6 fruit fly cellular contexts compared by ENCODE assay signal in the genomic region with DNA sequence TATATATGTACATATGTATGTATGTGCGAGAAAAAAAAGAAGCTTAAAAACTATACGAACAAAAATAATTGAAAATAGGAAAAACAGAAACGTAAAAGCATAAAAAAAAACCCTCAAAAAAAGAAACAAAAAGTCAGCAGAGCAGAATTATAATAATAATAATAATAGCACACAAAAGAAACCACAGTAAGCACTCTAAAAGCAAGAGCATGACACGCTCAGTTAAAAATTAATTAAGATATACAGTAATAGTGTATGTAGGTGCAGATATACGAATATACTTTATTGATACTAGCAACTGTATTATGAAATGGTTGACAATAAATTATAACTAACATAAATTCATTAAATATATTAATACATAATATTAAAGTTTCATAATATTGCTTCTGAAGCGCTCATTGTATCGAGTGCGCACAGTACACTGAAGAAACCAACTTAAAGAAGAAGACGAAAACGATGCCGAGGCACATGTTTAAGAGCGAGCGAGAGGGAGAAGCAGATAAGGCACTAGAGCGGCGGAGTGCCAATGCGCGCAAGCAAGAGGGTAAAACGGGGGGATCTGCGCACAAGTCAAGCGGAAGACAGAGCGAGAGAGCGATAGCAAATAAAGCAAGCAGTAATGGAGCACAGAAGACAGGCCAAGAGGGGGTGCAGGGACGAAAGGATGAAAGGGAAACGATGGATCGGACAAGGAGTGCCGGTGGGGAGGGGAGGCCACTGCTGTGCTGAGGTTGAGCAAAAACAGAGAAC.
TF ChIP-seq lines count a peak whose summit lies in the region.

No protein-coding gene starts in this region.

- peak; percentile 24 for TF ChIP-seq CTCF in whole organism, embryonic (GFP tag; optimal IDR thresholded peaks at IDR 0.05; lab: Kevin White, UChicago)

TF ChIP-seq in Kc167, 6 proteins besides CTCF, POLR2A, EP300 and RAD21:
- no peak for TF ChIP-seq ttk (optimal IDR thresholded peaks at IDR 0.05; lab: Kevin White, UChicago)
- TF ChIP-seq psq (optimal IDR thresholded peaks at IDR 0.05; lab: Kevin White, UChicago): peak; percentile 94
TF ChIP-seq in Kc167: peak in this region for 1.

TF ChIP-seq in whole organism, adult, 20 proteins besides CTCF, POLR2A, EP300 and RAD21 (continues in another document):
- TF ChIP-seq CG14711 (tag; optimal IDR thresholded peaks at IDR 0.05; lab: Kevin White, UChicago): peak; percentile 92
- peak; percentile 56 for TF ChIP-seq Crg-1 (GFP tag; optimal IDR thresholded peaks at IDR 0.05; lab: Kevin White, UChicago)
- peak; percentile 87 for TF ChIP-seq tj (GFP tag; optimal IDR thresholded peaks at IDR 0.05; lab: Kevin White, UChicago)
- TF ChIP-seq pad (GFP tag; optimal IDR thresholded peaks at IDR 0.05; lab: Kevin White, UChicago): peak; percentile 66
- no peak for TF ChIP-seq Clk (GFP tag; optimal IDR thresholded peaks at IDR 0.05; lab: Kevin White, UChicago)
- no peak for TF ChIP-seq Hr96 (GFP tag; optimal IDR thresholded peaks at IDR 0.05; lab: Kevin White, UChicago)
- peak; percentile 81 for TF ChIP-seq CG33017 (tag; optimal IDR thresholded peaks at IDR 0.05; lab: Kevin White, UChicago)
- no peak for TF ChIP-seq toe (GFP tag; optimal IDR thresholded peaks at IDR 0.05; lab: Kevin White, UChicago)
- TF ChIP-seq CG5204 (GFP tag; optimal IDR thresholded peaks at IDR 0.05; lab: Kevin White, UChicago): peak; percentile 36
- no peak for TF ChIP-seq kay (GFP tag; lab: Kevin White, UChicago; ENCODE audit: borderline replicate concordance)
- peak; percentile 97 for TF ChIP-seq CG7101 (tag; optimal IDR thresholded peaks at IDR 0.05; lab: Kevin White, UChicago)
- peak; percentile 76 for TF ChIP-seq ovo (GFP tag; optimal IDR thresholded peaks at IDR 0.05; lab: Kevin White, UChicago)
- TF ChIP-seq bab1 (GFP tag; optimal IDR thresholded peaks at IDR 0.05; lab: Kevin White, UChicago): peak; percentile 92
- peak; percentile 92 for TF ChIP-seq CG11617 (GFP tag; optimal IDR thresholded peaks at IDR 0.05; lab: Kevin White, UChicago)
- no peak for TF ChIP-seq cnc (optimal IDR thresholded peaks at IDR 0.05; lab: Kevin White, UChicago)
- peak; percentile 64 for TF ChIP-seq cic (GFP tag; optimal IDR thresholded peaks at IDR 0.05; lab: Kevin White, UChicago)

TF ChIP-seq in whole organism, embryonic, 481 proteins besides CTCF, POLR2A, EP300 and RAD21 (continues in another document):
- no peak for TF ChIP-seq h (optimal IDR thresholded peaks at IDR 0.05; lab: Kevin White, UChicago)
- TF ChIP-seq Nf-YA (GFP tag; IDR thresholded peaks at IDR 0.05; lab: Robert Waterston, UW): peak; percentile 70
- peak; percentile 96 for TF ChIP-seq CG13424 (tag; optimal IDR thresholded peaks at IDR 0.05; lab: Kevin White, UChicago)
- peak in 1 of 2 experiments; percentile 65 for TF ChIP-seq Hr78 (GFP tag; optimal IDR thresholded peaks at IDR 0.05; lab: Kevin White, UChicago)
- peak; percentile 87 for TF ChIP-seq CG11093 (GFP tag; IDR thresholded peaks at IDR 0.05; lab: Robert Waterston, UW)
- no peak for TF ChIP-seq pnt (GFP tag; optimal IDR thresholded peaks at IDR 0.05; lab: Kevin White, UChicago)
- no peak for TF ChIP-seq sc (optimal IDR thresholded peaks at IDR 0.05; lab: Kevin White, UChicago)
- peak; percentile 56 for TF ChIP-seq sc (GFP tag; optimal IDR thresholded peaks at IDR 0.05; lab: Kevin White, UChicago)
- TF ChIP-seq CG11696 (GFP tag; IDR thresholded peaks at IDR 0.05; lab: Robert Waterston, UW): no peak
- no peak for TF ChIP-seq pho (GFP tag; optimal IDR thresholded peaks at IDR 0.05; lab: Kevin White, UChicago)
- TF ChIP-seq bsh (GFP tag; optimal IDR thresholded peaks at IDR 0.05; lab: Kevin White, UChicago): peak; percentile 75 to 88
- TF ChIP-seq Vsx1 (GFP tag; optimal IDR thresholded peaks at IDR 0.05; lab: Kevin White, UChicago): peak; percentile 69
- TF ChIP-seq Kr (GFP tag; optimal IDR thresholded peaks at IDR 0.05; lab: Kevin White, UChicago): no peak
- TF ChIP-seq CG17186 (GFP tag; optimal IDR thresholded peaks at IDR 0.05; lab: Kevin White, UChicago): no peak
- peak; percentile 55; the same call in 1 of the 2 replicates for TF ChIP-seq toy (GFP tag; IDR thresholded peaks at IDR 0.05; lab: Robert Waterston, UW)
- peak; percentile 60 for TF ChIP-seq CG12104 (GFP tag; optimal IDR thresholded peaks at IDR 0.05; lab: Kevin White, UChicago)

TF ChIP-seq in whole organism, prepupa, 60 proteins besides CTCF, POLR2A, EP300 and RAD21 (continues in another document):
- peak; percentile 54 for TF ChIP-seq CG6854 (GFP tag; optimal IDR thresholded peaks at IDR 0.05; lab: Kevin White, UChicago)
- peak; percentile 90 for TF ChIP-seq CG11762 (GFP tag; optimal IDR thresholded peaks at IDR 0.05; lab: Kevin White, UChicago; ENCODE audit: insufficient read depth)
- peak; percentile 74 for TF ChIP-seq CG4318 (GFP tag; optimal IDR thresholded peaks at IDR 0.05; lab: Kevin White, UChicago)
- TF ChIP-seq Met (GFP tag; optimal IDR thresholded peaks at IDR 0.05; lab: Kevin White, UChicago): peak; percentile 51
- peak; percentile 69 for TF ChIP-seq pdm3 (GFP tag; optimal IDR thresholded peaks at IDR 0.05; lab: Kevin White, UChicago)
- peak; percentile 90 for TF ChIP-seq Lpt (GFP tag; optimal IDR thresholded peaks at IDR 0.05; lab: Kevin White, UChicago)
- peak; percentile 17 for TF ChIP-seq Hr39 (GFP tag; optimal IDR thresholded peaks at IDR 0.05; lab: Kevin White, UChicago)
- TF ChIP-seq CG8319 (GFP tag; optimal IDR thresholded peaks at IDR 0.05; lab: Kevin White, UChicago): peak; percentile 46
- TF ChIP-seq Hr4 (GFP tag; optimal IDR thresholded peaks at IDR 0.05; lab: Kevin White, UChicago): peak; percentile 69
- peak; percentile 62 for TF ChIP-seq Smox (GFP tag; optimal IDR thresholded peaks at IDR 0.05; lab: Kevin White, UChicago)
- peak; percentile 85 for TF ChIP-seq net (GFP tag; optimal IDR thresholded peaks at IDR 0.05; lab: Kevin White, UChicago)
- TF ChIP-seq CG32006 (GFP tag; optimal IDR thresholded peaks at IDR 0.05; lab: Kevin White, UChicago): peak; percentile 88
- TF ChIP-seq Sox14 (GFP tag; optimal IDR thresholded peaks at IDR 0.05; lab: Kevin White, UChicago): no peak
- peak; percentile 91 for TF ChIP-seq eg (GFP tag; IDR thresholded peaks at IDR 0.05; lab: Robert Waterston, UW)
- peak; percentile 9 for TF ChIP-seq Ets21C (GFP tag; optimal IDR thresholded peaks at IDR 0.05; lab: Kevin White, UChicago)
- peak; percentile 88 for TF ChIP-seq OdsH (GFP tag; optimal IDR thresholded peaks at IDR 0.05; lab: Kevin White, UChicago)

TF ChIP-seq in whole organism, pupa, 21 proteins besides CTCF, POLR2A, EP300 and RAD21 (continues in another document):
- TF ChIP-seq Pif1B (GFP tag; optimal IDR thresholded peaks at IDR 0.05; lab: Kevin White, UChicago): peak; percentile 44
- TF ChIP-seq fd96Ca (GFP tag; IDR thresholded peaks at IDR 0.05; lab: Robert Waterston, UW): peak; percentile 95
- peak; percentile 82 for TF ChIP-seq CG17806 (tag; optimal IDR thresholded peaks at IDR 0.05; lab: Kevin White, UChicago)
- TF ChIP-seq CG34367 (tag; optimal IDR thresholded peaks at IDR 0.05; lab: Kevin White, UChicago): peak; percentile 87
- peak; percentile 78 for TF ChIP-seq D1 (tag; optimal IDR thresholded peaks at IDR 0.05; lab: Kevin White, UChicago)
- peak; percentile 73 for TF ChIP-seq CG8301 (tag; optimal IDR thresholded peaks at IDR 0.05; lab: Kevin White, UChicago)
- peak; percentile 96 for TF ChIP-seq CG12605 (GFP tag; IDR thresholded peaks at IDR 0.05; lab: Robert Waterston, UW)
- peak; percentile 74 for TF ChIP-seq EcR (GFP tag; optimal IDR thresholded peaks at IDR 0.05; lab: Kevin White, UChicago)
- peak; percentile 86 for TF ChIP-seq CG4496 (GFP tag; IDR thresholded peaks at IDR 0.05; lab: Robert Waterston, UW)
- TF ChIP-seq CG14655 (GFP tag; optimal IDR thresholded peaks at IDR 0.05; lab: Kevin White, UChicago): peak; percentile 86
- TF ChIP-seq Ets98B (GFP tag; IDR thresholded peaks at IDR 0.05; lab: Robert Waterston, UW): peak; percentile 69
- TF ChIP-seq CG32121 (GFP tag; IDR thresholded peaks at IDR 0.05; lab: Robert Waterston, UW): peak; percentile 77
- TF ChIP-seq Pif1A (GFP tag; optimal IDR thresholded peaks at IDR 0.05; lab: Kevin White, UChicago): peak; percentile 59
- TF ChIP-seq Snoo (tag; optimal IDR thresholded peaks at IDR 0.05; lab: Kevin White, UChicago): peak; percentile 75
- TF ChIP-seq CG9948 (tag; optimal IDR thresholded peaks at IDR 0.05; lab: Kevin White, UChicago): peak; percentile 88
- TF ChIP-seq CG15710 (tag; optimal IDR thresholded peaks at IDR 0.05; lab: Kevin White, UChicago): peak; percentile 90
- peak; percentile 86 for TF ChIP-seq gl (tag; optimal IDR thresholded peaks at IDR 0.05; lab: Kevin White, UChicago)
- peak; percentile 38; the same call in 1 of the 2 replicates for TF ChIP-seq rn (GFP tag; IDR thresholded peaks at IDR 0.05; lab: Robert Waterston, UW)

TF ChIP-seq in whole organism, wandering third instar larva, 38 proteins besides CTCF, POLR2A, EP300 and RAD21 (continues in another document):
- TF ChIP-seq dsf (GFP tag; optimal IDR thresholded peaks at IDR 0.05; lab: Kevin White, UChicago; ENCODE audit: borderline replicate concordance): no peak
- TF ChIP-seq Dif (GFP tag; optimal IDR thresholded peaks at IDR 0.05; lab: Kevin White, UChicago; ENCODE audit: partially characterized antibody): peak; percentile 87
- TF ChIP-seq psq (GFP tag; optimal IDR thresholded peaks at IDR 0.05; lab: Kevin White, UChicago): peak; percentile 99
- TF ChIP-seq dl (GFP tag; optimal IDR thresholded peaks at IDR 0.05; lab: Kevin White, UChicago; ENCODE audit: insufficient read depth in 1 of 2, partially characterized antibody in 2 of 2): peak; percentile 67 to 83
- no peak for TF ChIP-seq Myc (optimal IDR thresholded peaks at IDR 0.05; lab: Kevin White, UChicago)
- peak; percentile 80 for TF ChIP-seq OdsH (GFP tag; optimal IDR thresholded peaks at IDR 0.05; lab: Kevin White, UChicago)
- peak; percentile 99 for TF ChIP-seq jim (GFP tag; optimal IDR thresholded peaks at IDR 0.05; lab: Kevin White, UChicago)
- TF ChIP-seq Hr83 (GFP tag; optimal IDR thresholded peaks at IDR 0.05; lab: Kevin White, UChicago; ENCODE audit: poor library complexity, severe bottlenecking): peak; percentile 95
- TF ChIP-seq h (GFP tag; optimal IDR thresholded peaks at IDR 0.05; lab: Kevin White, UChicago): no peak
- peak; percentile 95 for TF ChIP-seq HLH106 (tag; optimal IDR thresholded peaks at IDR 0.05; lab: Kevin White, UChicago)
- no peak for TF ChIP-seq tai (GFP tag; optimal IDR thresholded peaks at IDR 0.05; lab: Kevin White, UChicago)
- TF ChIP-seq lola (GFP tag; optimal IDR thresholded peaks at IDR 0.05; lab: Kevin White, UChicago): no peak
- no peak for TF ChIP-seq Abd-B (GFP tag; optimal IDR thresholded peaks at IDR 0.05; lab: Kevin White, UChicago)
- TF ChIP-seq rgr (GFP tag; optimal IDR thresholded peaks at IDR 0.05; lab: Kevin White, UChicago): peak; percentile 84
- TF ChIP-seq dmrt93B (GFP tag; optimal IDR thresholded peaks at IDR 0.05; lab: Kevin White, UChicago): peak; percentile 82
- peak; percentile 13 for TF ChIP-seq N (GFP tag; optimal IDR thresholded peaks at IDR 0.05; lab: Kevin White, UChicago)
- peak; percentile 86 for TF ChIP-seq CG9705 (GFP tag; optimal IDR thresholded peaks at IDR 0.05; lab: Kevin White, UChicago)
- TF ChIP-seq foxo (GFP tag; optimal IDR thresholded peaks at IDR 0.05; lab: Kevin White, UChicago): peak; percentile 20 to 86
- peak; percentile 31 for TF ChIP-seq Hnf4 (GFP tag; optimal IDR thresholded peaks at IDR 0.05; lab: Kevin White, UChicago)
